Fruit fly (Drosophila melanogaster) whole organism, adult: ENCODE measurements around the gene Pgant4.

ENCODE experiments used
- CG11617 ChIP-seq: fragments of 200-800 bp; sonication (Bioruptor generic); optimal IDR thresholded peaks from 2 replicates; lab custom pipeline; 2017; ENCODE audit warnings: mild to moderate bottlenecking, missing biosample characterization, missing genetic modification reagents, missing genetic modification characterization
- CG12768 ChIP-seq: fragments of 200-800 bp; sonication (Bioruptor generic); optimal IDR thresholded peaks from 2 replicates; lab custom pipeline; 2017; ENCODE audit warnings: missing biosample characterization, missing genetic modification characterization, mild to moderate bottlenecking, moderate library complexity, missing genetic modification reagents
- CG1620 ChIP-seq: fragments of 200-800 bp; sonication (Bioruptor generic); optimal IDR thresholded peaks from 2 replicates; lab custom pipeline; 2016; ENCODE audit warnings: missing biosample characterization, missing genetic modification characterization
- CG33017 ChIP-seq: fragments of 200-800 bp; sonication (Bioruptor generic); optimal IDR thresholded peaks from 2 replicates; lab custom pipeline; 2018; ENCODE audit warnings: missing biosample characterization, mild to moderate bottlenecking, missing genetic modification characterization, moderate library complexity
- CG7045 ChIP-seq: fragments of 200-800 bp; sonication (Bioruptor generic); optimal IDR thresholded peaks from 2 replicates; lab custom pipeline; 2017; ENCODE audit warnings: missing biosample characterization, mild to moderate bottlenecking, missing genetic modification characterization
- Crg-1 ChIP-seq: fragments of 200-800 bp; sonication (Bioruptor generic); optimal IDR thresholded peaks from 2 replicates; lab custom pipeline; 2016; ENCODE audit warnings: missing biosample characterization, missing genetic modification characterization
- Hr96 ChIP-seq: fragments of 200-800 bp; sonication (Bioruptor generic); optimal IDR thresholded peaks from 2 replicates; lab custom pipeline; 2016; ENCODE audit warnings: missing biosample characterization, missing genetic modification characterization
- Mnt ChIP-seq: fragments of 200-800 bp; sonication (Bioruptor generic); optimal IDR thresholded peaks from 2 replicates; lab custom pipeline; 2016; ENCODE audit warnings: missing biosample characterization, mild to moderate bottlenecking, missing genetic modification characterization
- bab1 ChIP-seq: fragments of 200-800 bp; sonication (Bioruptor generic); optimal IDR thresholded peaks from 3 replicates; lab custom pipeline; 2019; ENCODE audit warnings: missing biosample characterization, mild to moderate bottlenecking, missing genetic modification characterization, moderate library complexity
- cic ChIP-seq: fragments of 200-800 bp; sonication (Bioruptor generic); optimal IDR thresholded peaks from 2 replicates; lab custom pipeline; 2017; ENCODE audit warnings: missing biosample characterization, mild to moderate bottlenecking, missing genetic modification characterization, moderate library complexity
- cnc ChIP-seq, 2 experiments: fragments of >200 bp; optimal IDR thresholded peaks; 2 replicates each; lab custom pipeline; 2017
- kay ChIP-seq: fragments of 200-800 bp; sonication (Bioruptor generic); peaks from one replicate; lab custom pipeline; 2016; ENCODE audit warnings: missing biosample characterization, missing genetic modification characterization, borderline replicate concordance
- ovo ChIP-seq: fragments of 200-800 bp; sonication (Bioruptor generic); optimal IDR thresholded peaks from 2 replicates; lab custom pipeline; 2016; ENCODE audit warnings: missing biosample characterization, missing genetic modification characterization
- pad ChIP-seq: fragments of 200-800 bp; sonication (Bioruptor generic); optimal IDR thresholded peaks from 3 replicates; lab custom pipeline; 2017; ENCODE audit warnings: missing biosample characterization, missing genetic modification characterization, mild to moderate bottlenecking, moderate library complexity, missing genetic modification reagents
- tj ChIP-seq: fragments of 200-800 bp; sonication (Bioruptor generic); optimal IDR thresholded peaks from 3 replicates; lab custom pipeline; 2017; ENCODE audit warnings: missing biosample characterization, mild to moderate bottlenecking, missing genetic modification characterization, moderate library complexity

The Pgant4 gene

DNA sequence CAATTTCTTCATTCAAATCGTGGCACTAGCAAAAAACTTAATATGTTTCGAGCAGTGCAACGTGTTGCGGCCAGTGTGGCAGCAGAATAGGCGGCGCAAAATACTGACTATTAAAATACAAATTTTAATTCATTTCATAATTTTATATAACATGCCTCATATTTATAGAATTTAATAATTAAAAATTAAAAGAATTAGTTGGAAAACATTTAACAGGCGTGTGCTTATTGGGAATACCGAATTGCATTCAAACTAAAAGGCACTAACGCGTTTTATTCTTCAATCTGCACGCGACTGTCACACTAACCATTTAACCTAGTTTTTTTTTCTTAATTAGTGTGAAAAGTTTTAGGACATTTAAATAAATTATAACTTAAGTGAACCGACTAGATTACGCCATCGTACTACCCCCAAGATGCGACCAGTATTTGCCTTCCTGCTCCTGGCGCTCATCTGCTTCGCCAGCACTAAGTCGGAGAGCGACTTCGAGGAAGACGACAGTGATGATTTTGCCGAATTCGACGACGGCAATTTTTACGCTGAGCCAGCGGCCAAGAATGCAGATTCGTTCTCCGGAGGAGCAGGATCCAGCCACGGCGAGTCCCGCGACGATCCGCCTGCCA lies 42.3 kb downstream of the Pgant4 start, which contains the start of the genes LeuRS and CG17593:
TSS of gene LeuRS (minus strand) at position 88 of the 623 bp plus-strand sequence.
TSS of gene CG17593 (plus strand) at position 304 of the 623 bp plus-strand sequence.
- TF ChIP-seq bab1 (GFP tag; lab: Kevin White, UChicago) (peak; percentile 9), Mnt (GFP tag; lab: Kevin White, UChicago) (peak; percentile 75), pad (GFP tag; lab: Kevin White, UChicago) (no peak), kay (GFP tag; lab: Kevin White, UChicago) (peak; percentile 76), Hr96 (GFP tag; lab: Kevin White, UChicago) (no peak), Crg-1 (GFP tag; lab: Kevin White, UChicago) (no peak), tj (GFP tag; lab: Kevin White, UChicago) (peak; percentile 50)

DNA sequence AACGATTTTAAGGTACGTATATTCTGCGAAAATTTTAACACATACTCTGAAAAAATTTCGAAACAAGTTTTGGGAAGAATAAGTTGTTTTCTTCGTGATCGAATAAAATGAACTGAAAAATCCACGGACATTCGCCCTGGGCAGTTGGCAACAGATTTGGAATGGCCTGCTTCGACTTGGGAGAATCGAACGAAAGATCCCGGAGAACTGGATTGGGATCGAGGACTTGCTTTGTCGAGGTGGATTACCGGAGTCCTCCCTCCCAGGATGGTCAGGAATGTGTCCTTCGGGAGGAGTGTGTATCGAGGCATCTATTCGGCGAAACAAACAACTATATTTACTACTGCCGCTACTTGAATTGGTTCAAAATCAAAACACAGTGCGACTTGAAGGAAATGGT lies 47.1 kb downstream of the Pgant4 start, which contains the start of the genes CG3213 and CG8851:
TSS of gene CG3213 (minus strand) at position 101 of the 400 bp plus-strand sequence.
TSS of gene CG8851 (plus strand) at position 127 of the 400 bp plus-strand sequence.
- no peak for TF ChIP-seq CG1620

DNA sequence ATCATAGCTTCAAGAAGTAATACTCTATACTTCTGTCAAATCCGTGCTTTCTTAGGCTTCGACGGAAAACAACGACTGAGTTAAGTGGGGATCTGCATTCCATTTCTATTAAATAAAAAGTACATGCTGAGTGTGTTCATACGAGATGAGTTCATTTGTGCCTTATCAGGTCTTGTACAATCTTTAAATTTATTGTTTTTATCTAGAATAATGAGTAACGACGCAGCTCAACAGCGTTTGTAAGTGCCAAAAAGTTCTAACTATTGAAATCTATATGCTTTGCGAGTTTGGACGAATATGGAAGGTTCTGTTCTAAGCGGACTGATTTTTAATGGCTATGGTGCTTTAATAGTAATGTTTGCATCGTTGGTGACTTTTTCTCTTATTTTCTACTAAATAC lies 51.6 kb downstream of the Pgant4 start, which contains the start of gene Sr-CIV:
TSS of gene Sr-CIV (minus strand) at position 101 of the 400 bp plus-strand sequence.
- TF ChIP-seq CG11617 (GFP tag; lab: Kevin White, UChicago) = no peak
- no peak for TF ChIP-seq CG1620
- peak; percentile 4 for TF ChIP-seq kay (GFP tag; lab: Kevin White, UChicago)
- TF ChIP-seq bab1 (GFP tag; lab: Kevin White, UChicago) = no peak
- TF ChIP-seq tj (GFP tag; lab: Kevin White, UChicago) = no peak
- no peak for TF ChIP-seq cic (GFP tag; lab: Kevin White, UChicago)

DNA sequence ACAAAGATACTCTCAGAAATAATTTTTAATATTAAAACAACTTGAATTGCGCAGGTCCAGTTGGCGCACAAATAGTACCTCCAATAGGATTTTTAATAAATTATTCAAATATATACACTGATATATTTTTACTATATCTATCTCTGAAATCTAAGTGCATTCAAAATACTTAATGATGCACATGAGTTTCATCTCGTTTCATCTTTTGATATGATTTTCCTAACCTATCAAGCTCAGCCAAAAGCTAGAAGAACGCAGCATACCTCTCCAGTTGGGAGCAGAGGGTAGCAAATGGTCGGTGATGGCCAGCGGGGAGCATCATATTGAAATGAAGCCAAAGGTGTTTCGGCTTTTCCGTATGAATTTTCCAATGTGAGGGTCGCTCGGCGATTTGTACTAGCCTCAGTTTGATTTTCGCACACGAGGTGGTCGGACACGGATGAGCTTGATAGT lies 52.4 kb downstream of the Pgant4 start, which contains the start of gene CG8852:
TSS of gene CG8852 (plus strand) at position 403 of the 453 bp plus-strand sequence.
- TF ChIP-seq ovo (GFP tag; lab: Kevin White, UChicago) (no peak), CG7045 (GFP tag; lab: Kevin White, UChicago) (no peak), cnc (optimal IDR thresholded peaks at IDR 0.05; lab: Kevin White, UChicago) (no peak), CG33017 (tag; lab: Kevin White, UChicago) (no peak), CG12768 (GFP tag; lab: Kevin White, UChicago) (no peak), cic (GFP tag; lab: Kevin White, UChicago) (no peak)
